Worm (Caenorhabditis elegans): ENCODE results near the gene tgt-2.

Gene tgt-2

ce11 chrV:18986103-18986502 lies 12.0 kb upstream of the tgt-2 start:
- TF ChIP-seq elt-2 (tag; optimal IDR thresholded peaks at IDR 0.05) (no peak), fkh-8 (tag; optimal IDR thresholded peaks at IDR 0.05) (no peak), isw-1 (GFP tag; IDR thresholded peaks at IDR 0.05) (no peak), jun-1 (tag; optimal IDR thresholded peaks at IDR 0.05) (no peak), Y116A8C.19 (tag; optimal IDR thresholded peaks at IDR 0.05; ENCODE audit: borderline replicate concordance) (no peak), ztf-11 (tag; optimal IDR thresholded peaks at IDR 0.05) (no peak), lin-13 (GFP tag; optimal IDR thresholded peaks at IDR 0.05) (no peak), unc-86 (tag; optimal IDR thresholded peaks at IDR 0.05) (no peak), mef-2 (tag; optimal IDR thresholded peaks at IDR 0.05) (no peak), ceh-63 (GFP tag; optimal IDR thresholded peaks at IDR 0.05) (no peak), rnt-1 (tag; optimal IDR thresholded peaks at IDR 0.05) (no peak), nhr-19 (GFP tag; conservative IDR thresholded peaks at IDR 0.05) (no peak), ceh-88 (GFP tag; IDR thresholded peaks at IDR 0.05) (no peak)

- no peak for TF ChIP-seq nhr-28 (tag; optimal IDR thresholded peaks at IDR 0.05)
- no peak for TF ChIP-seq efl-3 (GFP tag; optimal IDR thresholded peaks at IDR 0.05)
- peak; percentile 85 for TF ChIP-seq snu-23 (GFP tag; optimal IDR thresholded peaks at IDR 0.05)
- TF ChIP-seq nhr-237 (tag; optimal IDR thresholded peaks at IDR 0.05): peak; percentile 17
- TF ChIP-seq ztf-4 (tag; optimal IDR thresholded peaks at IDR 0.05): peak; percentile 24
- TF ChIP-seq ces-1 (GFP tag; optimal IDR thresholded peaks at IDR 0.05): no peak
- peak; percentile 62 for TF ChIP-seq snpc-4 (tag; optimal IDR thresholded peaks at IDR 0.05)
- no peak for TF ChIP-seq ceh-88 (GFP tag; IDR thresholded peaks at IDR 0.05)
- peak; percentile 43 for TF ChIP-seq fkh-4 (tag; optimal IDR thresholded peaks at IDR 0.05; ENCODE audit: borderline replicate concordance)
- TF ChIP-seq swsn-7 (tag; optimal IDR thresholded peaks at IDR 0.05): peak; percentile 82
- TF ChIP-seq unc-30 (tag; optimal IDR thresholded peaks at IDR 0.05): no peak
- TF ChIP-seq vab-15 (tag; optimal IDR thresholded peaks at IDR 0.05): no peak
- peak; percentile 75 to 90 (median 89) for TF ChIP-seq ceh-82 (tag; optimal IDR thresholded peaks at IDR 0.05)
- peak; percentile 43 for TF ChIP-seq C16A3.4 (tag; optimal IDR thresholded peaks at IDR 0.05)
- TF ChIP-seq nhr-90 (tag; optimal IDR thresholded peaks at IDR 0.05; ENCODE audit: poor library complexity): peak; percentile 78
- TF ChIP-seq unc-98 (GFP tag; IDR thresholded peaks at IDR 0.05): peak; percentile 55; the same call in 1 of the 2 replicates
- peak; percentile 76 to 79 for TF ChIP-seq lsy-2 (tag; optimal IDR thresholded peaks at IDR 0.05)
- peak; percentile 42 for TF ChIP-seq nhr-11 (tag; optimal IDR thresholded peaks at IDR 0.05)
- no peak for TF ChIP-seq alr-1 (tag; optimal IDR thresholded peaks at IDR 0.05; ENCODE audit: borderline replicate concordance)
- no peak for TF ChIP-seq ama-1 (optimal IDR thresholded peaks at IDR 0.05)
- TF ChIP-seq lin-35 (GFP tag; optimal IDR thresholded peaks at IDR 0.05): peak; percentile 74 to 85
- TF ChIP-seq xbp-1 (tag; optimal IDR thresholded peaks at IDR 0.05): peak; percentile 75
- peak; percentile 55 for TF ChIP-seq ceh-8 (GFP tag; optimal IDR thresholded peaks at IDR 0.05)
- peak; percentile 16 for TF ChIP-seq nhr-77 (tag; optimal IDR thresholded peaks at IDR 0.05)
- no peak for TF ChIP-seq tlp-1 (tag; optimal IDR thresholded peaks at IDR 0.05)
- peak; percentile 79 for TF ChIP-seq mab-9 (GFP tag; IDR thresholded peaks at IDR 0.05)
- peak; percentile 53 for TF ChIP-seq elt-2 (tag; optimal IDR thresholded peaks at IDR 0.05)
- TF ChIP-seq hlh-4 (tag; optimal IDR thresholded peaks at IDR 0.05): no peak
- TF ChIP-seq F16B12.6 (tag; optimal IDR thresholded peaks at IDR 0.05): peak; percentile 39
- no peak for TF ChIP-seq fkh-10 (GFP tag; optimal IDR thresholded peaks at IDR 0.05)
- TF ChIP-seq egl-27 (tag; optimal IDR thresholded peaks at IDR 0.05): no peak
- no peak for TF ChIP-seq Y116A8C.19 (tag; optimal IDR thresholded peaks at IDR 0.05; ENCODE audit: borderline replicate concordance)
- TF ChIP-seq nhr-19 (GFP tag; conservative IDR thresholded peaks at IDR 0.05): peak; percentile 93
- peak; percentile 49 for TF ChIP-seq egl-13 (tag; optimal IDR thresholded peaks at IDR 0.05)
- TF ChIP-seq mep-1 (tag; optimal IDR thresholded peaks at IDR 0.05): peak; percentile 88
- TF ChIP-seq lin-39 (tag; optimal IDR thresholded peaks at IDR 0.05): peak; percentile 57
- TF ChIP-seq tbx-2 (tag; optimal IDR thresholded peaks at IDR 0.05): peak; percentile 80
- TF ChIP-seq nhr-12 (tag; optimal IDR thresholded peaks at IDR 0.05): no peak
- TF ChIP-seq sptf-1 (tag; optimal IDR thresholded peaks at IDR 0.05): no peak
- TF ChIP-seq lin-13 (GFP tag; optimal IDR thresholded peaks at IDR 0.05): peak; percentile 73
- no peak for TF ChIP-seq ets-5 (GFP tag; IDR thresholded peaks at IDR 0.05)
- peak; percentile 77 for TF ChIP-seq dsc-1 (tag; optimal IDR thresholded peaks at IDR 0.05)
These were observed 7.8 kb upstream of the tgt-2 start, which contains the start of the genes reps-1 and Y39B6A.37 for ce11 chrV:18990238-18990901. Gene reps-1 (minus strand): TSS chrV:18990500. Gene Y39B6A.37 (plus strand): TSS chrV:18990851.
